Fruit fly (Drosophila melanogaster) whole organism, embryonic: Measurements from ENCODE around the gene CG33640.

Source experiments
- ATbp ChIP-seq: fragments of 200-800 bp; sonication (Bioruptor generic); optimal IDR thresholded peaks from 2 replicates; lab custom pipeline; 2017; ENCODE audit warnings: missing biosample characterization, mild to moderate bottlenecking, missing genetic modification characterization, missing genetic modification reagents
- Adf1 ChIP-seq: fragments of 200-800 bp; sonication (Bioruptor generic); IDR thresholded peaks from 2 replicates; pipeline ENCODE4 v1.3.6; 2022; ENCODE audit warnings: missing biosample characterization, missing genetic modification characterization
- Atf-2 ChIP-seq: fragments of 200-800 bp; sonication (Bioruptor generic); optimal IDR thresholded peaks from 2 replicates; lab custom pipeline; 2016; ENCODE audit warnings: missing biosample characterization, missing genetic modification characterization
- CG1024 ChIP-seq: fragments of 200-800 bp; sonication (Bioruptor generic); IDR thresholded peaks from 2 replicates; pipeline ENCODE4 v1.3.6; 2022; ENCODE audit warnings: missing biosample characterization, missing genetic modification characterization
- CG10431 ChIP-seq: fragments of 200-800 bp; sonication (Bioruptor generic); optimal IDR thresholded peaks from 3 replicates; lab custom pipeline; 2018; ENCODE audit warnings: missing biosample characterization, mild to moderate bottlenecking, missing genetic modification characterization
- CG10543 ChIP-seq: fragments of 200-800 bp; sonication (Bioruptor generic); optimal IDR thresholded peaks from 3 replicates; lab custom pipeline; 2017; ENCODE audit warnings: missing biosample characterization, mild to moderate bottlenecking, missing genetic modification characterization, moderate library complexity
- CG10565 ChIP-seq: fragments of 200-800 bp; sonication (Bioruptor generic); optimal IDR thresholded peaks from 3 replicates; lab custom pipeline; 2016; ENCODE audit warnings: missing biosample characterization, mild to moderate bottlenecking, missing genetic modification characterization
- CG10959 ChIP-seq: fragments of 200-800 bp; sonication (Bioruptor generic); IDR thresholded peaks from 2 replicates; pipeline ENCODE4 v1.3.6; 2022; ENCODE audit warnings: missing biosample characterization, missing genetic modification characterization
- CG11560 ChIP-seq: fragments of 200-800 bp; sonication (Bioruptor generic); IDR thresholded peaks from 3 replicates; pipeline ENCODE4 v1.3.6; 2022; ENCODE audit warnings: missing biosample characterization, missing genetic modification characterization
- CG12236 ChIP-seq: fragments of 200-800 bp; sonication (Bioruptor generic); optimal IDR thresholded peaks from 2 replicates; lab custom pipeline; 2016; ENCODE audit warnings: missing biosample characterization, missing genetic modification characterization
- CG12769 ChIP-seq: fragments of 200-800 bp; sonication (Bioruptor generic); optimal IDR thresholded peaks from 2 replicates; lab custom pipeline; 2019; ENCODE audit warnings: missing biosample characterization, mild to moderate bottlenecking, missing genetic modification characterization, moderate library complexity
- CG14441 ChIP-seq: fragments of 200-800 bp; sonication (Bioruptor generic); IDR thresholded peaks from 2 replicates; pipeline ENCODE4 v1.3.6; 2022; ENCODE audit warnings: missing biosample characterization, missing genetic modification characterization
- CG1529 ChIP-seq: fragments of 200-800 bp; sonication (Bioruptor generic); optimal IDR thresholded peaks from 3 replicates; lab custom pipeline; 2018; ENCODE audit warnings: missing biosample characterization, missing genetic modification characterization
- CG18262 ChIP-seq: fragments of 200-800 bp; optimal IDR thresholded peaks from 3 replicates; lab custom pipeline; 2019; ENCODE audit warnings: missing biosample characterization, mild to moderate bottlenecking, missing genetic modification characterization, moderate library complexity
- CG2120 ChIP-seq: fragments of 200-800 bp; sonication (Bioruptor generic); optimal IDR thresholded peaks from 3 replicates; lab custom pipeline; 2016; ENCODE audit warnings: missing biosample characterization, missing genetic modification characterization
- CG31365 ChIP-seq: fragments of 200-800 bp; sonication (Bioruptor generic); optimal IDR thresholded peaks from 2 replicates; lab custom pipeline; 2018; ENCODE audit warnings: missing biosample characterization, mild to moderate bottlenecking, missing genetic modification characterization
- CG3281 ChIP-seq: fragments of 200-800 bp; sonication (Bioruptor generic); optimal IDR thresholded peaks from 3 replicates; lab custom pipeline; 2017; ENCODE audit warnings: missing biosample characterization, mild to moderate bottlenecking, missing genetic modification characterization
- CG3847 ChIP-seq: fragments of 200-800 bp; sonication (Bioruptor generic); IDR thresholded peaks from 2 replicates; pipeline ENCODE4 v1.3.6; 2022; ENCODE audit warnings: missing biosample characterization, missing genetic modification characterization
- CG4282 ChIP-seq: fragments of 200-800 bp; sonication (Bioruptor generic); optimal IDR thresholded peaks from 2 replicates; lab custom pipeline; 2016; ENCODE audit warnings: missing biosample characterization, missing genetic modification characterization
- CG5953 ChIP-seq: fragments of 200-800 bp; sonication (Bioruptor generic); IDR thresholded peaks from 2 replicates; pipeline ENCODE4 v1.3.6; 2022; ENCODE audit warnings: missing biosample characterization, missing genetic modification characterization
- CG6175 ChIP-seq: fragments of 200-800 bp; sonication (Bioruptor generic); IDR thresholded peaks from 3 replicates; pipeline ENCODE4 v1.3.6; 2022; ENCODE audit warnings: missing biosample characterization, missing genetic modification characterization
- CG7357 ChIP-seq: fragments of 200-800 bp; sonication (Bioruptor generic); IDR thresholded peaks from 3 replicates; pipeline ENCODE4 v1.3.6; 2022; ENCODE audit warnings: missing biosample characterization, missing genetic modification characterization
- CG7928 ChIP-seq: fragments of 200-800 bp; sonication (Bioruptor generic); optimal IDR thresholded peaks from 2 replicates; lab custom pipeline; 2017; ENCODE audit warnings: missing biosample characterization, mild to moderate bottlenecking, missing genetic modification characterization
- CG8281 ChIP-seq: fragments of 200-800 bp; sonication (Bioruptor generic); optimal IDR thresholded peaks from 2 replicates; lab custom pipeline; 2018; ENCODE audit warnings: missing biosample characterization, mild to moderate bottlenecking, missing genetic modification characterization, moderate library complexity
- CG9727 ChIP-seq: fragments of 200-800 bp; sonication (Bioruptor generic); optimal IDR thresholded peaks from 3 replicates; lab custom pipeline; 2017; ENCODE audit warnings: missing biosample characterization, mild to moderate bottlenecking, missing genetic modification characterization
- CG9817 ChIP-seq: fragments of 200-800 bp; sonication (Bioruptor generic); optimal IDR thresholded peaks from 2 replicates; lab custom pipeline; 2018; ENCODE audit warnings: missing biosample characterization, mild to moderate bottlenecking, missing genetic modification characterization, moderate library complexity
- CoRest ChIP-seq: fragments of 200-800 bp; sonication (Bioruptor generic); optimal IDR thresholded peaks from 3 replicates; lab custom pipeline; 2018; ENCODE audit warnings: missing biosample characterization, mild to moderate bottlenecking, missing genetic modification characterization, moderate library complexity
- D19A ChIP-seq: fragments of 200-800 bp; optimal IDR thresholded peaks from 3 replicates; lab custom pipeline; 2019; ENCODE audit warnings: missing biosample characterization, mild to moderate bottlenecking, missing genetic modification characterization, moderate library complexity
- Dbx ChIP-seq: fragments of 200-800 bp; sonication (Bioruptor generic); IDR thresholded peaks from 3 replicates; pipeline ENCODE4 v1.3.6; 2022; ENCODE audit warnings: missing biosample characterization, missing genetic modification characterization
- E2f2 ChIP-seq: fragments of 200-800 bp; sonication (Bioruptor generic); IDR thresholded peaks from 2 replicates; pipeline ENCODE4 v1.3.6; 2022; ENCODE audit warnings: missing biosample characterization, missing genetic modification characterization
- Ets65A ChIP-seq: fragments of 200-800 bp; sonication (Bioruptor generic); peaks from one replicate; lab custom pipeline; 2016; ENCODE audit warnings: missing biosample characterization, missing genetic modification characterization
- Gsc ChIP-seq: fragments of 200-800 bp; sonication (Bioruptor generic); IDR thresholded peaks from 2 replicates; pipeline ENCODE4 v1.3.6; 2022; ENCODE audit warnings: missing biosample characterization, missing genetic modification characterization
- Hr39 ChIP-seq: fragments of >200 bp; optimal IDR thresholded peaks from 2 replicates; lab custom pipeline; 2017
- Opbp ChIP-seq: fragments of 200-800 bp; sonication (Bioruptor generic); IDR thresholded peaks from 3 replicates; pipeline ENCODE4 v1.3.6; 2022; ENCODE audit warnings: missing biosample characterization, missing genetic modification characterization; ENCODE audit not compliant: partially characterized antibody
- Taf1 ChIP-seq: fragments of 200-800 bp; sonication (Bioruptor generic); IDR thresholded peaks from 2 replicates; pipeline ENCODE4 v1.3.6; 2022; ENCODE audit warnings: missing biosample characterization, missing genetic modification characterization
- chif ChIP-seq, 2 experiments: fragments of 200-800 bp; sonication (Bioruptor generic); optimal IDR thresholded peaks; 3 replicates each; lab custom pipeline; 2016; ENCODE audit warnings: missing biosample characterization in 2 of 2, missing genetic modification characterization in 2 of 2
- danr ChIP-seq: fragments of 200-800 bp; sonication (Bioruptor generic); IDR thresholded peaks from 2 replicates; pipeline ENCODE4 v1.3.6; 2022; ENCODE audit warnings: missing biosample characterization, missing genetic modification characterization
- dysf ChIP-seq: fragments of 200-800 bp; sonication (Bioruptor generic); IDR thresholded peaks from 3 replicates; pipeline ENCODE4 v1.3.6; 2022; ENCODE audit warnings: missing biosample characterization, missing genetic modification characterization
- esg ChIP-seq: fragments of 200-800 bp; sonication (Bioruptor generic); conservative IDR thresholded peaks from 2 replicates; pipeline ENCODE4 v1.3.6; 2022; ENCODE audit warnings: missing biosample characterization, missing genetic modification characterization
- fru ChIP-seq: fragments of >200 bp; optimal IDR thresholded peaks from 2 replicates; lab custom pipeline; 2017
- gsb-n ChIP-seq: fragments of 200-800 bp; sonication (Bioruptor generic); optimal IDR thresholded peaks from 3 replicates; lab custom pipeline; 2018; ENCODE audit warnings: missing biosample characterization, mild to moderate bottlenecking, missing genetic modification characterization
- ham ChIP-seq: fragments of 200-800 bp; sonication (Bioruptor generic); IDR thresholded peaks from 2 replicates; pipeline ENCODE4 v1.3.6; 2022; ENCODE audit warnings: missing biosample characterization, missing genetic modification characterization
- lilli ChIP-seq: fragments of 200-800 bp; sonication (Bioruptor generic); optimal IDR thresholded peaks from 3 replicates; lab custom pipeline; 2016; ENCODE audit warnings: missing biosample characterization, missing genetic modification characterization
- onecut ChIP-seq: fragments of 200-800 bp; sonication (Bioruptor generic); IDR thresholded peaks from 2 replicates; pipeline ENCODE4 v1.3.6; 2022; ENCODE audit warnings: missing biosample characterization, missing genetic modification characterization
- pb ChIP-seq: fragments of 200-800 bp; sonication (Bioruptor generic); optimal IDR thresholded peaks from 3 replicates; lab custom pipeline; 2016; ENCODE audit warnings: missing biosample characterization, missing genetic modification characterization
- pho ChIP-seq: fragments of 200-800 bp; sonication (Bioruptor generic); optimal IDR thresholded peaks from 2 replicates; lab custom pipeline; 2016; ENCODE audit warnings: missing biosample characterization, missing genetic modification characterization
- shn ChIP-seq: fragments of 200-800 bp; sonication (Bioruptor generic); optimal IDR thresholded peaks from 3 replicates; lab custom pipeline; 2016; ENCODE audit warnings: missing biosample characterization, missing genetic modification characterization
- tx ChIP-seq: fragments of 200-800 bp; sonication (Bioruptor generic); optimal IDR thresholded peaks from 2 replicates; lab custom pipeline; 2016; ENCODE audit warnings: missing biosample characterization, missing genetic modification characterization
- vvl ChIP-seq: fragments of 200-800 bp; sonication (Bioruptor generic); IDR thresholded peaks from 2 replicates; pipeline ENCODE4 v1.3.6; 2022; ENCODE audit warnings: missing biosample characterization, missing genetic modification characterization
- zf30C ChIP-seq: fragments of 200-800 bp; sonication (Bioruptor generic); optimal IDR thresholded peaks from 3 replicates; lab custom pipeline; 2018; ENCODE audit warnings: missing biosample characterization, mild to moderate bottlenecking, missing genetic modification characterization

The CG33640 gene

dm6 chr2L:13513331-13514261, 14.0 kb upstream of the CG33640 start (continued):
- TF ChIP-seq danr (GFP tag; lab: Robert Waterston, UW) (peak; percentile 46; the same call in 1 of the 2 replicates), CG10431 (GFP tag; lab: Kevin White, UChicago) (no peak), CG10959 (GFP tag; lab: Robert Waterston, UW) (0 out of 2 replicates have a peak, but pooled peaks have one; percentile 20), CG14441 (GFP tag; lab: Robert Waterston, UW) (peak; percentile 80), ATbp (GFP tag; lab: Kevin White, UChicago) (peak; percentile 41), chif (GFP tag; optimal IDR thresholded peaks at IDR 0.05; lab: Kevin White, UChicago) (peak in 1 of 2 experiments; percentile 35), Dbx (GFP tag; lab: Robert Waterston, UW) (peak; percentile 57; the same call in 2 of the 3 replicates), fru (no peak), CG2120 (peak; percentile 78), D19A (peak; percentile 74), Adf1 (peak; percentile 58), CoRest (tag; lab: Kevin White, UChicago) (peak; percentile 66), CG5953 (peak; percentile 44), CG1024 (peak; percentile 47; the same call in 1 of the 2 replicates), CG31365 (tag; lab: Kevin White, UChicago) (no peak), CG9817 (tag; lab: Kevin White, UChicago) (peak; percentile 5), CG4282 (peak; percentile 77), Gsc (GFP tag; lab: Robert Waterston, UW) (peak; percentile 41), Ets65A (GFP tag; lab: Kevin White, UChicago) (peak; percentile 96), tx (peak; percentile 61), pho (GFP tag; lab: Kevin White, UChicago) (peak; percentile 60), Atf-2 (GFP tag; lab: Kevin White, UChicago) (peak; percentile 70), Hr39 (lab: Kevin White, UChicago) (no peak), CG6175 (GFP tag; lab: Robert Waterston, UW) (no peak; the same call in 2 of the 3 replicates), gsb-n (tag; lab: Kevin White, UChicago) (peak; percentile 49), ham (GFP tag; lab: Robert Waterston, UW) (no peak), CG3847 (GFP tag; lab: Robert Waterston, UW) (peak; percentile 74), CG10543 (GFP tag; lab: Kevin White, UChicago) (peak; percentile 39), Opbp (GFP tag; lab: Robert Waterston, UW) (no peak), pb (GFP tag; lab: Kevin White, UChicago) (peak; percentile 11), CG10565 (GFP tag; lab: Kevin White, UChicago) (no peak), lilli (peak; percentile 74), CG3281 (peak; percentile 70), CG9727 (peak; percentile 16), CG7357 (peak; percentile 8; the same call in 1 of the 3 replicates), esg (GFP tag; lab: Robert Waterston, UW) (peak; percentile 35; the same call in 1 of the 2 replicates), CG12236 (GFP tag; lab: Kevin White, UChicago) (peak; percentile 2), shn (GFP tag; lab: Kevin White, UChicago) (peak; percentile 70), E2f2 (GFP tag; lab: Robert Waterston, UW) (no peak), CG18262 (tag; lab: Kevin White, UChicago) (peak; percentile 60), CG8281 (tag; lab: Kevin White, UChicago) (peak; percentile 14), dysf (GFP tag; lab: Robert Waterston, UW) (peak; percentile 72), CG11560 (tag; lab: Robert Waterston, UW) (0 out of 3 replicates have a peak, but pooled peaks have one; percentile 13), CG7928 (GFP tag; lab: Kevin White, UChicago) (no peak), vvl (GFP tag; lab: Robert Waterston, UW) (peak; percentile 84), Taf1 (GFP tag; lab: Robert Waterston, UW) (0 out of 2 replicates have a peak, but pooled peaks have one; percentile 30), zf30C (GFP tag; lab: Kevin White, UChicago) (no peak), CG1529 (GFP tag; lab: Kevin White, UChicago) (peak; percentile 33), CG12769 (tag; lab: Kevin White, UChicago) (peak; percentile 64), onecut (GFP tag; lab: Robert Waterston, UW) (peak; percentile 62)
